Fruit fly (Drosophila melanogaster): ENCODE results near the gene Gr32a.

DNA sequence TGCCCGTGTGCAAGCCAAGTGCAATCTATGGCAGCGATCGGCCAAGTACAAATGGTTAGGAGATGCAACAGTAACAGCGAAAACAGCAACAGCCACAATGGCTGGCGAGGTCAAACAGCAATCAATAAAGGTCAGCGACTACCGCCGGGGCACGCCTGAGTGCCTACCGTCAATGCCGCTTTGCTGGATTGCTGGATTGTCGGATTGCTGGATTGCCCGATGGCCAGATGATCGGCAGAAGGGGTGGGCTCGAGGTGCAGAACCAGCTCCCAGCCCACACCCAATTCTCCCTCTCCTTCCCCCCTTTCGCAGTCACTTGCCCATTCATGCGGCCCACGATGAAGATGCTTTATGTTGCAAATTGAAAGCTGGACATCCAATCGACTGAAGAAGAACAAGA is 44.9 kb upstream of the Gr32a start:
- TF ChIP-seq CG8478 (optimal IDR thresholded peaks at IDR 0.05) (no peak), CTCF (optimal IDR thresholded peaks at IDR 0.05) (no peak)

Data from S2 (cell line).